Fruit fly (Drosophila melanogaster) Kc167 (cell line): ENCODE data around the gene CG5021.

Source experiments
- Myc ChIP-seq: fragments of >200 bp; optimal IDR thresholded peaks from 2 replicates; lab custom pipeline; 2017; ENCODE audit warnings: missing external identifiers
- psq ChIP-seq: fragments of >200 bp; optimal IDR thresholded peaks from 2 replicates; lab custom pipeline; 2017; ENCODE audit warnings: missing external identifiers

DNA sequence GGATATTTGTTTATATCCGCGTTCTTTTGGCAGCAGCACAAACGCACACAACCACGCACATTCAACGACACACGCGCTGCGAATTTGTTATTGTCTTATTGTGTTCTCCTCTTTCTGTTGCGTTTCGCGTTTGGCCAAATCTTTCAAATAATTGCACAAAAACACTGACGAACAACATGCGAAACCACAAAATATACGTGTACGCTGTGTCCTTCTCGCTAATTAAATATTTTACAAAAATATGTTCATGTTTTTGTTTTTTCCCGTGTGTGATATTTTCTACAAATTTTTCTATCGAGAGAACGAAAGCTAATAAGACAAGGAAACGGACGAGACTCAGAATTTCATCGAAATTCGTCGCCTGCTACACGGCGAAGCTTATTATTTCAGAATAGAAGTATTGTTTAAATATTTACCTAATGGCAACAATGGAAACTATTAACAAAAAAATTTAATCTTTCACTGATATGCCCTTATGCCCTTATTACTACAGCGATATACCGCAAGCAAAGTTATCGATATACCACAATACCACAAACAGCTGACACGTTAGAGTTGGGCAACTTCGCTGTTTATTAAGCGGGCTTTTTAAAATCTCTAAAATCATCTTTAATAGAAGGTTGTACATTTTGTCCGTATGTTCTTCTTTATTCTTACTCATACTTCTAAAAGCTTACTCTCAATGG lies 12.5 kb upstream of the CG5021 start, which contains the start of the genes CG43783 and orb2:
- TF ChIP-seq psq (lab: Kevin White, UChicago), result no peak
- TF ChIP-seq Myc (lab: Kevin White, UChicago), result no peak
